Worm (Caenorhabditis elegans) whole organism, L1 larva: ENCODE results near the gene F49F1.7.

ENCODE experiments used
- aly-2 ChIP-seq: fragments of 150-350 bp; optimal IDR thresholded peaks from 2 replicates; lab custom pipeline; 2014; ENCODE audit warnings: missing biosample characterization, missing genetic modification characterization
- ets-5 ChIP-seq: fragments of 200-800 bp; sonication (Bioruptor generic); IDR thresholded peaks from 2 replicates; pipeline ENCODE4 v1.3.6; 2022; ENCODE audit warnings: missing genetic modification characterization, missing compliant biosample characterization
- hlh-17 ChIP-seq: fragments of 200-800 bp; sonication (Bioruptor generic); optimal IDR thresholded peaks from 2 replicates; lab custom pipeline; 2018; ENCODE audit warnings: missing genetic modification characterization, mild to moderate bottlenecking, missing compliant biosample characterization, moderate library complexity, borderline replicate concordance
- lin-39 ChIP-seq: fragments of 150-350 bp; optimal IDR thresholded peaks from 2 replicates; lab custom pipeline; 2014; ENCODE audit warnings: missing biosample characterization, missing genetic modification reagents, missing genetic modification characterization
- lsy-2 ChIP-seq, 2 experiments: fragments of 150-350 bp; optimal IDR thresholded peaks; 2 replicates each; lab custom pipeline; 2014; ENCODE audit warnings: missing biosample characterization in 2 of 2, missing genetic modification characterization in 2 of 2
- nhr-12 ChIP-seq: sonication (generic microtip); optimal IDR thresholded peaks from 2 replicates; lab custom pipeline; 2017; ENCODE audit warnings: missing biosample characterization, missing genetic modification characterization
- nhr-20 ChIP-seq: sonication (generic microtip); optimal IDR thresholded peaks from 2 replicates; lab custom pipeline; 2016; ENCODE audit warnings: mild to moderate bottlenecking, missing genetic modification characterization, missing compliant biosample characterization
- nhr-47 ChIP-seq: sonication (generic microtip); optimal IDR thresholded peaks from 2 replicates; lab custom pipeline; 2016; ENCODE audit warnings: mild to moderate bottlenecking, missing genetic modification characterization, moderate library complexity, missing compliant biosample characterization
- nhr-90 ChIP-seq: sonication (generic microtip); optimal IDR thresholded peaks from 2 replicates; lab custom pipeline; 2016; ENCODE audit warnings: mild to moderate bottlenecking, missing genetic modification characterization, missing compliant biosample characterization; ENCODE audit not compliant: poor library complexity
- pqm-1 ChIP-seq: sonication (generic microtip); optimal IDR thresholded peaks from 3 replicates; lab custom pipeline; 2017; ENCODE audit warnings: missing biosample characterization, missing genetic modification characterization
- tlp-1 ChIP-seq: fragments of 150-350 bp; optimal IDR thresholded peaks from 2 replicates; lab custom pipeline; 2014; ENCODE audit warnings: missing biosample characterization, missing genetic modification characterization
- ztf-4 ChIP-seq: fragments of 150-350 bp; optimal IDR thresholded peaks from 2 replicates; lab custom pipeline; 2014; ENCODE audit warnings: missing biosample characterization, missing genetic modification characterization

DNA sequence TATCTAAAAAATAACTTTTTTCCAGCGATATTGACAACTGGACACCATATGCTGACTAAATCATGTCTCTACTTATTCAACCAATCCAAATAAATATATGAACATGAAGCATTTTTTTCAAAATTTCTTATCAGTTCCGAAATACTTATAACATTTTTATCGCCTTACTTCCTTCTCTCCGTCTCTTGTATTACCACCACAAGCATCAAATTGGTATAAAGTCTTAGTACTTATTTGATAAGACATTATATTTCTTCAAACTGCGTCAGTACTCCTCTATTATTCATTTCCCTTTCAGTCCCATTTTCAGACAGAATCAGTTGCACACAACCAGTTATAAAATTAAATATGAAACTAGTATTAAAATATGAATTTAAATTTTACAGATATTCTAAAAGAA is 22.3 kb upstream of the F49F1.7 start:
- TF ChIP-seq nhr-47 (no peak), tlp-1 (tag; lab: Kevin White, UChicago) (no peak), lin-39 (no peak), lsy-2 (tag; optimal IDR thresholded peaks at IDR 0.05; lab: Kevin White, UChicago) (no peak), ztf-4 (tag; lab: Kevin White, UChicago) (no peak), pqm-1 (tag; lab: Kevin White, UChicago) (no peak), hlh-17 (GFP tag; lab: Kevin White, UChicago) (no peak), nhr-20 (tag; lab: Kevin White, UChicago) (no peak), nhr-90 (tag; lab: Kevin White, UChicago) (peak; percentile 1), nhr-12 (tag; lab: Kevin White, UChicago) (no peak), aly-2 (no peak), ets-5 (no peak)
